Worm (Caenorhabditis elegans) whole organism, mixed stage, embryonic: ENCODE results near the gene F38B6.7.

Experiments
- M03D4.4 ChIP-seq: sonication (generic microtip); optimal IDR thresholded peaks from 2 replicates; lab custom pipeline; 2017; ENCODE audit warnings: mild to moderate bottlenecking, missing genetic modification characterization, missing compliant biosample characterization
- bed-3 ChIP-seq: fragments of 200-800 bp; sonication (Bioruptor generic); optimal IDR thresholded peaks from 3 replicates; lab custom pipeline; 2018; ENCODE audit warnings: mild to moderate bottlenecking, missing genetic modification characterization, moderate library complexity, missing compliant biosample characterization
- blmp-1 ChIP-seq: fragments of 150-350 bp; optimal IDR thresholded peaks from 2 replicates; lab custom pipeline; 2014; ENCODE audit warnings: missing biosample characterization, missing genetic modification characterization
- ceh-39 ChIP-seq: fragments of 150-350 bp; optimal IDR thresholded peaks from 2 replicates; lab custom pipeline; 2014; ENCODE audit warnings: missing biosample characterization, missing genetic modification characterization
- ceh-43 ChIP-seq: fragments of 200-800 bp; sonication (Bioruptor generic); optimal IDR thresholded peaks from 2 replicates; lab custom pipeline; 2018; ENCODE audit warnings: mild to moderate bottlenecking, missing genetic modification characterization, moderate library complexity, missing compliant biosample characterization
- ceh-83 ChIP-seq: fragments of 200-800 bp; sonication (Bioruptor generic); optimal IDR thresholded peaks from 2 replicates; lab custom pipeline; 2018; ENCODE audit warnings: mild to moderate bottlenecking, missing genetic modification characterization, missing compliant biosample characterization
- ces-1 ChIP-seq: fragments of 150-350 bp; optimal IDR thresholded peaks from 2 replicates; lab custom pipeline; 2014; ENCODE audit warnings: missing biosample characterization, missing genetic modification reagents, missing genetic modification characterization
- elt-1 ChIP-seq: sonication (generic microtip); optimal IDR thresholded peaks from 2 replicates; lab custom pipeline; 2017; ENCODE audit warnings: missing genetic modification characterization, mild to moderate bottlenecking, missing compliant biosample characterization, antibody characterized with exemption, moderate library complexity, borderline replicate concordance; ENCODE audit not compliant: insufficient read depth
- elt-3 ChIP-seq: fragments of 150-350 bp; optimal IDR thresholded peaks from 2 replicates; lab custom pipeline; 2014; ENCODE audit warnings: missing biosample characterization, missing genetic modification characterization
- ham-2 ChIP-seq: fragments of 200-800 bp; sonication (Bioruptor generic); optimal IDR thresholded peaks from 2 replicates; lab custom pipeline; 2018; ENCODE audit warnings: mild to moderate bottlenecking, missing genetic modification characterization, missing compliant biosample characterization
- hlh-1 ChIP-seq: fragments of 150-350 bp; optimal IDR thresholded peaks from 2 replicates; lab custom pipeline; 2014; ENCODE audit warnings: missing biosample characterization, missing genetic modification reagents, missing genetic modification characterization
- lin-13 ChIP-seq: fragments of 150-350 bp; optimal IDR thresholded peaks from 2 replicates; lab custom pipeline; 2014; ENCODE audit warnings: missing biosample characterization, missing genetic modification characterization
- lin-32 ChIP-seq: fragments of 200-800 bp; sonication (Bioruptor generic); optimal IDR thresholded peaks from 2 replicates; lab custom pipeline; 2018; ENCODE audit warnings: mild to moderate bottlenecking, missing genetic modification characterization, missing compliant biosample characterization
- lsy-2 ChIP-seq: fragments of 150-350 bp; optimal IDR thresholded peaks from 2 replicates; lab custom pipeline; 2014; ENCODE audit warnings: missing biosample characterization, missing genetic modification characterization
- mep-1 ChIP-seq: fragments of 150-350 bp; optimal IDR thresholded peaks from 2 replicates; lab custom pipeline; 2017; ENCODE audit warnings: missing biosample characterization, missing genetic modification reagents, missing genetic modification characterization, inconsistent platforms
- mls-2 ChIP-seq: sonication (generic microtip); optimal IDR thresholded peaks from 2 replicates; lab custom pipeline; 2016; ENCODE audit warnings: mild to moderate bottlenecking, missing genetic modification characterization, moderate library complexity, missing compliant biosample characterization
- nhr-12 ChIP-seq: fragments of 150-350 bp; optimal IDR thresholded peaks from 2 replicates; lab custom pipeline; 2014; ENCODE audit warnings: missing biosample characterization, missing genetic modification characterization
- nhr-2 ChIP-seq: fragments of 150-350 bp; optimal IDR thresholded peaks from 2 replicates; lab custom pipeline; 2014; ENCODE audit warnings: missing biosample characterization, missing genetic modification characterization
- nhr-237 ChIP-seq: fragments of 150-350 bp; optimal IDR thresholded peaks from 2 replicates; lab custom pipeline; 2014; ENCODE audit warnings: missing biosample characterization, missing genetic modification characterization
- nhr-28 ChIP-seq: fragments of 150-350 bp; optimal IDR thresholded peaks from 2 replicates; lab custom pipeline; 2014; ENCODE audit warnings: missing biosample characterization, missing genetic modification characterization
- nhr-76 ChIP-seq: sonication (generic microtip); optimal IDR thresholded peaks from 2 replicates; lab custom pipeline; 2017; ENCODE audit warnings: missing biosample characterization, missing genetic modification characterization
- pha-4 ChIP-seq: fragments of 150-350 bp; optimal IDR thresholded peaks from 2 replicates; lab custom pipeline; 2018; ENCODE audit warnings: missing biosample characterization, missing genetic modification reagents, missing genetic modification characterization
- sem-2 ChIP-seq: fragments of 200-800 bp; sonication (Bioruptor generic); optimal IDR thresholded peaks from 2 replicates; lab custom pipeline; 2018; ENCODE audit warnings: mild to moderate bottlenecking, missing genetic modification characterization, missing compliant biosample characterization
- sptf-1 ChIP-seq: sonication (generic microtip); optimal IDR thresholded peaks from 2 replicates; lab custom pipeline; 2017; ENCODE audit warnings: mild to moderate bottlenecking, missing genetic modification characterization, moderate library complexity, missing compliant biosample characterization
- tbx-8 ChIP-seq: fragments of 200-800 bp; sonication (Bioruptor generic); optimal IDR thresholded peaks from 2 replicates; lab custom pipeline; 2018; ENCODE audit warnings: mild to moderate bottlenecking, missing genetic modification characterization, moderate library complexity, missing compliant biosample characterization
- unc-120 ChIP-seq: sonication (generic microtip); optimal IDR thresholded peaks from 2 replicates; lab custom pipeline; 2017; ENCODE audit warnings: missing genetic modification characterization, missing compliant biosample characterization; ENCODE audit not compliant: poor library complexity, severe bottlenecking
- unc-39 ChIP-seq: fragments of 150-350 bp; optimal IDR thresholded peaks from 2 replicates; lab custom pipeline; 2014; ENCODE audit warnings: missing biosample characterization, missing genetic modification characterization
- unc-62 ChIP-seq: fragments of 150-350 bp; optimal IDR thresholded peaks from 2 replicates; lab custom pipeline; 2014; ENCODE audit warnings: missing biosample characterization, missing genetic modification reagents, missing genetic modification characterization
- ztf-11 ChIP-seq: fragments of 150-350 bp; optimal IDR thresholded peaks from 2 replicates; lab custom pipeline; 2014; ENCODE audit warnings: missing biosample characterization, missing genetic modification characterization

F38B6.7 gene

ce11 chrX:6698267-6698666, at the start of gene F38B6.7, which contains the start of gene F38B6.2:
TSS of gene F38B6.7 (minus strand) at chrX:6698367.
TSS of gene F38B6.2 (plus strand) at chrX:6698533.
- TF ChIP-seq ceh-43 (no peak), ceh-39 (tag; lab: Kevin White, UChicago) (no peak), bed-3 (GFP tag; lab: Kevin White, UChicago) (no peak), lin-13 (no peak), elt-3 (tag; lab: Kevin White, UChicago) (no peak), unc-39 (no peak), elt-1 (no peak), lin-32 (GFP tag; lab: Kevin White, UChicago) (no peak), nhr-2 (tag; lab: Kevin White, UChicago) (no peak)
- TF ChIP-seq, all 35 proteins: peak for 0

- no peak for TF ChIP-seq blmp-1 (tag; lab: Kevin White, UChicago)
- TF ChIP-seq pha-4 (tag; lab: Kevin White, UChicago): peak; percentile 26
Observed at ce11 chrX:6747906-6748356, 49.8 kb upstream of the F38B6.7 start.

ce11 chrX:6746849-6747248, 48.7 kb upstream of the F38B6.7 start:
- no peak for TF ChIP-seq mls-2 (tag; lab: Kevin White, UChicago)
- no peak for TF ChIP-seq nhr-12 (tag; lab: Kevin White, UChicago)
- no peak for TF ChIP-seq blmp-1 (tag; lab: Kevin White, UChicago)
- no peak for TF ChIP-seq ceh-43

- no peak for TF ChIP-seq sem-2 (GFP tag; lab: Kevin White, UChicago)
Observed at ce11 chrX:6745515-6745914, 47.3 kb upstream of the F38B6.7 start.

ce11 chrX:6744978-6745377, 46.8 kb upstream of the F38B6.7 start:
- TF ChIP-seq M03D4.4 (no peak), sptf-1 (tag; lab: Kevin White, UChicago) (no peak), pha-4 (tag; lab: Kevin White, UChicago) (no peak), lsy-2 (no peak), ces-1 (GFP tag; lab: Kevin White, UChicago) (peak; percentile 1), ztf-11 (tag; lab: Kevin White, UChicago) (no peak)

- no peak for TF ChIP-seq unc-62 (GFP tag; lab: Kevin White, UChicago)
- TF ChIP-seq, all 35 proteins: peak for 0
Observed at ce11 chrX:6744537-6744936, 46.4 kb upstream of the F38B6.7 start.

- TF ChIP-seq unc-39 (no peak), mep-1 (tag; lab: Kevin White, UChicago) (peak; percentile 39), ceh-83 (GFP tag; lab: Kevin White, UChicago) (peak; percentile 23), lsy-2 (peak; percentile 10), nhr-28 (tag; lab: Kevin White, UChicago) (no peak), nhr-237 (peak; percentile 36), ham-2 (GFP tag; lab: Kevin White, UChicago) (peak; percentile 58), hlh-1 (peak; percentile 45), nhr-76 (tag; lab: Kevin White, UChicago) (no peak), unc-62 (GFP tag; lab: Kevin White, UChicago) (peak; percentile 82), ceh-39 (tag; lab: Kevin White, UChicago) (no peak), unc-120 (peak; percentile 35), elt-3 (tag; lab: Kevin White, UChicago) (peak; percentile 89), lin-13 (no peak), pha-4 (tag; lab: Kevin White, UChicago) (peak; percentile 42), tbx-8 (GFP tag; lab: Kevin White, UChicago) (peak; percentile 17), sptf-1 (tag; lab: Kevin White, UChicago) (no peak), mls-2 (tag; lab: Kevin White, UChicago) (no peak), elt-1 (peak; percentile 98)
Observed at ce11 chrX:6743853-6744346, 45.7 kb upstream of the F38B6.7 start.
